Worm (Caenorhabditis elegans) whole organism, late embryonic: ENCODE results near the gene pqn-63.

Experiments used
- F13H6.1 ChIP-seq: sonication (generic microtip); optimal IDR thresholded peaks from 2 replicates; lab custom pipeline; 2016; ENCODE audit warnings: missing genetic modification characterization, missing compliant biosample characterization
- T23F11.4 ChIP-seq: fragments of 200-800 bp; sonication (Bioruptor generic); optimal IDR thresholded peaks from 2 replicates; lab custom pipeline; 2018; ENCODE audit warnings: mild to moderate bottlenecking, missing genetic modification characterization, missing compliant biosample characterization
- Y22D7AL.16 ChIP-seq: sonication (generic microtip); optimal IDR thresholded peaks from 2 replicates; lab custom pipeline; 2016; ENCODE audit warnings: missing genetic modification characterization, missing compliant biosample characterization
- ahr-1 ChIP-seq: sonication (generic microtip); optimal IDR thresholded peaks from 2 replicates; lab custom pipeline; 2016; ENCODE audit warnings: missing genetic modification characterization, missing compliant biosample characterization
- ama-1 ChIP-seq: fragments of 150-350 bp; optimal IDR thresholded peaks from 2 replicates; lab custom pipeline; 2014
- ceh-14 ChIP-seq: sonication (generic microtip); optimal IDR thresholded peaks from 2 replicates; lab custom pipeline; 2016; ENCODE audit warnings: missing genotype, missing genetic modification characterization, missing compliant biosample characterization
- ceh-18 ChIP-seq: sonication (generic microtip); optimal IDR thresholded peaks from 2 replicates; lab custom pipeline; 2016; ENCODE audit warnings: missing genetic modification characterization, missing compliant biosample characterization
- ceh-22 ChIP-seq: sonication (generic microtip); optimal IDR thresholded peaks from 2 replicates; lab custom pipeline; 2017; ENCODE audit warnings: missing biosample characterization, missing genetic modification characterization
- ceh-45 ChIP-seq: fragments of 200-800 bp; sonication (Bioruptor generic); IDR thresholded peaks from 2 replicates; pipeline ENCODE4 v1.3.6; 2022; ENCODE audit warnings: missing genetic modification reagents, missing genetic modification characterization, missing compliant biosample characterization
- ceh-48 ChIP-seq: sonication (generic microtip); optimal IDR thresholded peaks from 2 replicates; lab custom pipeline; 2016; ENCODE audit warnings: missing genetic modification characterization, inconsistent platforms, missing compliant biosample characterization
- ceh-9 ChIP-seq: sonication (generic microtip); optimal IDR thresholded peaks from 2 replicates; lab custom pipeline; 2016; ENCODE audit warnings: mild to moderate bottlenecking, missing genetic modification characterization, inconsistent platforms, missing compliant biosample characterization
- che-1 ChIP-seq: sonication (generic microtip); optimal IDR thresholded peaks from 2 replicates; lab custom pipeline; 2016; ENCODE audit warnings: mild to moderate bottlenecking, missing genetic modification characterization, missing compliant biosample characterization
- dve-1 ChIP-seq: sonication (generic microtip); optimal IDR thresholded peaks from 2 replicates; lab custom pipeline; 2017; ENCODE audit warnings: antibody characterized with exemption, mild to moderate bottlenecking, missing genetic modification characterization, missing compliant biosample characterization
- elt-4 ChIP-seq: sonication (generic microtip); optimal IDR thresholded peaks from 2 replicates; lab custom pipeline; 2016; ENCODE audit warnings: missing genetic modification characterization, missing compliant biosample characterization
- fkh-10 ChIP-seq: fragments of 150-350 bp; optimal IDR thresholded peaks from 2 replicates; lab custom pipeline; 2014; ENCODE audit warnings: missing biosample characterization, missing genetic modification reagents, missing genetic modification characterization
- hlh-13 ChIP-seq: fragments of 200-800 bp; sonication (Bioruptor generic); optimal IDR thresholded peaks from 2 replicates; lab custom pipeline; 2018; ENCODE audit warnings: mild to moderate bottlenecking, missing genetic modification characterization, missing compliant biosample characterization
- hlh-6 ChIP-seq: sonication (generic microtip); optimal IDR thresholded peaks from 2 replicates; lab custom pipeline; 2016; ENCODE audit warnings: missing genotype, missing genetic modification characterization, missing compliant biosample characterization
- hlh-8 ChIP-seq: sonication (generic microtip); optimal IDR thresholded peaks from 2 replicates; lab custom pipeline; 2016; ENCODE audit warnings: missing genotype, missing genetic modification characterization, missing compliant biosample characterization
- lin-11 ChIP-seq: fragments of 200-800 bp; sonication (Bioruptor generic); optimal IDR thresholded peaks from 2 replicates; lab custom pipeline; 2018; ENCODE audit warnings: mild to moderate bottlenecking, missing genetic modification characterization, missing compliant biosample characterization
- nfya-1 ChIP-seq: sonication (generic microtip); optimal IDR thresholded peaks from 2 replicates; lab custom pipeline; 2017; ENCODE audit warnings: missing genetic modification characterization, mild to moderate bottlenecking, missing compliant biosample characterization, antibody characterized with exemption, moderate library complexity
- nhr-232 ChIP-seq: sonication (generic microtip); optimal IDR thresholded peaks from 2 replicates; lab custom pipeline; 2016; ENCODE audit warnings: missing genetic modification characterization, missing compliant biosample characterization
- odd-2 ChIP-seq: sonication (generic microtip); optimal IDR thresholded peaks from 2 replicates; lab custom pipeline; 2017; ENCODE audit warnings: antibody characterized with exemption, mild to moderate bottlenecking, missing genetic modification characterization, missing compliant biosample characterization
- pat-9 ChIP-seq: fragments of 200-800 bp; sonication (Bioruptor generic); optimal IDR thresholded peaks from 2 replicates; lab custom pipeline; 2018; ENCODE audit warnings: mild to moderate bottlenecking, missing genetic modification characterization, moderate library complexity, missing compliant biosample characterization
- pax-1 ChIP-seq: fragments of 150-350 bp; optimal IDR thresholded peaks from 2 replicates; lab custom pipeline; 2014; ENCODE audit warnings: missing biosample characterization, missing genetic modification characterization
- pha-4 ChIP-seq: fragments of 150-350 bp; optimal IDR thresholded peaks from 2 replicates; lab custom pipeline; 2018; ENCODE audit warnings: missing biosample characterization, missing genetic modification reagents, missing genetic modification characterization
- pros-1 ChIP-seq: fragments of 150-350 bp; optimal IDR thresholded peaks from 2 replicates; lab custom pipeline; 2014; ENCODE audit warnings: missing biosample characterization, missing genetic modification reagents, missing genetic modification characterization
- rnt-1 ChIP-seq: sonication (generic microtip); optimal IDR thresholded peaks from 2 replicates; lab custom pipeline; 2016; ENCODE audit warnings: missing genetic modification characterization, missing compliant biosample characterization
- sox-2 ChIP-seq: fragments of 200-800 bp; sonication (Bioruptor generic); IDR thresholded peaks from 2 replicates; pipeline ENCODE4 v1.3.6; 2022; ENCODE audit warnings: missing genetic modification reagents, missing genetic modification characterization, missing compliant biosample characterization
- tbx-2 ChIP-seq: sonication (generic microtip); optimal IDR thresholded peaks from 2 replicates; lab custom pipeline; 2016; ENCODE audit warnings: missing genetic modification characterization, missing compliant biosample characterization
- unc-3 ChIP-seq, 2 experiments: fragments of 200-800 bp in 1 of 2; sonication (Bioruptor generic) in 1 of 2; sonication (generic microtip) in 1 of 2; conservative IDR thresholded peaks in 1 of 2; optimal IDR thresholded peaks in 1 of 2; 2 replicates each; pipeline versions ENCODE4 v1.3.6 to Lab custom; 2016 to 2022; ENCODE audit warnings: missing compliant biosample characterization in 2 of 2, missing genetic modification characterization in 2 of 2, missing genetic modification reagents in 1 of 2
- unc-42 ChIP-seq: sonication (generic microtip); optimal IDR thresholded peaks from 2 replicates; lab custom pipeline; 2016; ENCODE audit warnings: missing genotype, missing genetic modification characterization, missing compliant biosample characterization
- unc-86 ChIP-seq: sonication (generic microtip); optimal IDR thresholded peaks from 2 replicates; lab custom pipeline; 2016; ENCODE audit warnings: missing genetic modification characterization, missing compliant biosample characterization
- zip-5 ChIP-seq: sonication (generic microtip); optimal IDR thresholded peaks from 2 replicates; lab custom pipeline; 2016; ENCODE audit warnings: missing genetic modification characterization, missing compliant biosample characterization
- ztf-16 ChIP-seq: sonication (generic microtip); optimal IDR thresholded peaks from 2 replicates; lab custom pipeline; 2017; ENCODE audit warnings: missing genetic modification characterization, missing compliant biosample characterization

pqn-63 gene

ce11 chrV:9587619-9588018, 28.2 kb upstream of the pqn-63 start:
- TF ChIP-seq pros-1 (tag; lab: Kevin White, UChicago) (no peak), pax-1 (tag; lab: Kevin White, UChicago) (no peak), Y22D7AL.16 (tag; lab: Kevin White, UChicago) (no peak)
- TF ChIP-seq, all 69 proteins: peak for 0

ce11 chrV:9588574-9588973, 27.3 kb upstream of the pqn-63 start:
- TF ChIP-seq ceh-45 (GFP tag; lab: Robert Waterston, UW) (no peak), rnt-1 (tag; lab: Kevin White, UChicago) (no peak), pha-4 (no peak), unc-86 (tag; lab: Kevin White, UChicago) (no peak), unc-42 (no peak)

- TF ChIP-seq ceh-18 (no peak), zip-5 (tag; lab: Kevin White, UChicago) (no peak), sox-2 (no peak), ztf-16 (tag; lab: Kevin White, UChicago) (no peak), F13H6.1 (no peak), che-1 (tag; lab: Kevin White, UChicago) (no peak), ceh-9 (tag; lab: Kevin White, UChicago) (no peak), pat-9 (tag; lab: Kevin White, UChicago) (no peak), dve-1 (no peak), hlh-13 (GFP tag; lab: Kevin White, UChicago) (no peak), hlh-6 (tag; lab: Kevin White, UChicago) (no peak), nhr-232 (tag; lab: Kevin White, UChicago) (no peak), nfya-1 (tag; lab: Kevin White, UChicago) (no peak), lin-11 (tag; lab: Kevin White, UChicago) (no peak), ahr-1 (tag; lab: Kevin White, UChicago) (no peak), odd-2 (no peak), ama-1 (no peak), ceh-22 (tag; lab: Kevin White, UChicago) (no peak)
These were observed 25.5 kb upstream of the pqn-63 start, which contains the start of gene K09G1.2 for ce11 chrV:9590317-9590716. TSS of gene K09G1.2 (plus strand) at chrV:9590617.

ce11 chrV:9608256-9608655, 7.6 kb upstream of the pqn-63 start, which contains the start of gene dop-2:
TSS of gene dop-2 (plus strand) at chrV:9608556.
- TF ChIP-seq ceh-48 (tag; lab: Kevin White, UChicago), result no peak
- TF ChIP-seq tbx-2 (tag; lab: Kevin White, UChicago), result no peak
- TF ChIP-seq fkh-10 (GFP tag; lab: Kevin White, UChicago), result no peak
- TF ChIP-seq T23F11.4 (GFP tag; lab: Kevin White, UChicago), result no peak
- TF ChIP-seq pros-1 (tag; lab: Kevin White, UChicago), result no peak
- no peak for TF ChIP-seq hlh-8 (tag; lab: Kevin White, UChicago)
- TF ChIP-seq elt-4 (tag; lab: Kevin White, UChicago), result no peak
- TF ChIP-seq ceh-14 (tag; lab: Kevin White, UChicago), result no peak
- no peak for TF ChIP-seq unc-42

ce11 chrV:9609217-9609616, 6.6 kb upstream of the pqn-63 start:
- no peak for TF ChIP-seq ahr-1 (tag; lab: Kevin White, UChicago)
- TF ChIP-seq Y22D7AL.16 (tag; lab: Kevin White, UChicago), result no peak
- no peak for TF ChIP-seq ama-1
- no peak for TF ChIP-seq ceh-22 (tag; lab: Kevin White, UChicago)
- no peak for TF ChIP-seq dve-1
- TF ChIP-seq pax-1 (tag; lab: Kevin White, UChicago), result no peak
- TF ChIP-seq unc-3 (GFP tag; conservative IDR thresholded peaks at IDR 0.05; lab: Robert Waterston, UW), result no peak
- TF ChIP-seq unc-3 (tag; optimal IDR thresholded peaks at IDR 0.05; lab: Kevin White, UChicago), result no peak
- no peak for TF ChIP-seq ceh-48 (tag; lab: Kevin White, UChicago)
- no peak for TF ChIP-seq T23F11.4 (GFP tag; lab: Kevin White, UChicago)
- no peak for TF ChIP-seq lin-11 (tag; lab: Kevin White, UChicago)
